Fruit fly (Drosophila melanogaster): ENCODE data around the gene Flad2.

- TF ChIP-seq CG8478 (optimal IDR thresholded peaks at IDR 0.05) (no peak), EcR (GFP tag; optimal IDR thresholded peaks at IDR 0.05) (no peak)
Observed at dm6 chr2L:13394903-13395302, 17.4 kb upstream of the Flad2 start, which contains the start of gene RpL24.
